Fruit fly (Drosophila melanogaster): ENCODE data around the gene Ggt-1.

The Ggt-1 gene

DNA sequence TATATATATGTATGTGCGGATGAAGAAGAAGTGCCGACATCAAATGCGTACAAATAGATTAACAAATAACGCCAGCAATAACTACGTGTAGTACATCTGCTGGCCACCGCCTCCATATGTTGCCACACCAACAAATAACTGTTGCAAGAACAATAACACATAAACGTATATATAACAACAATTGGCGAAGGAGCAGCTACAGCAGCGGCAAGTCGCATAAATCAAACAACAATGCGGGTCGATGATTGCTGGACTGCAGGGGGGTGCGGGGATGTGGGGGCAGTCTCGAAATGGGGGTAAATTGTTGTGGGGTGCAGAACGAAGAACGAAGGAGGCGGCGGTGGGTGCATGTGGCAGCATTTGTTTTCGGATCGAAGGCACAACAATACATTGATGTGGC lies 48.3 kb upstream of the Ggt-1 start:
- TF ChIP-seq crol (GFP tag; IDR thresholded peaks at IDR 0.05) (peak; percentile 63), gcm (GFP tag; optimal IDR thresholded peaks at IDR 0.05) (peak; percentile 93), unpg (GFP tag; optimal IDR thresholded peaks at IDR 0.05) (no peak)

DNA sequence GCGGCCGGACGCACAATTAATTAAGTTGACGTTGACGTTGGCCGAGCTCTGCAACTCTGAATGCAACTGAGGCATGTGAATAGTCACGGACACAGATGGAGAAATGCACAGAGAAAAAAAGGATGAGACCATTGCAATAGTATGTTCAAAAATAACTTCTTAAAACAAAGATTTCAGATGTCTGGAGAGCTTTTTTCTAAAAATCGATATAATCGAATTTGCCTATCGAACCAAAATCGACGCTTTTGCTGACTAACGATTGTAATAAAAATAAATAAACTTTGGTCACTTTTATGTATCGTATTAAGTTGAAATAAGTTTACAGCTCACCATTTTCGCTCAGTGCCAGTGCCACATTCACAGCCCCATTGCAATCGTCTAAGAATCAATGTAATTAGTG lies 46.3 kb upstream of the Ggt-1 start:
- TF ChIP-seq nom (GFP tag; optimal IDR thresholded peaks at IDR 0.05) = peak; percentile 17
- no peak for TF ChIP-seq jigr1 (GFP tag; IDR thresholded peaks at IDR 0.05)
- TF ChIP-seq bsh (GFP tag; optimal IDR thresholded peaks at IDR 0.05) = peak in 1 of 2 experiments; percentile 22
- no peak for TF ChIP-seq CG31388 (GFP tag; optimal IDR thresholded peaks at IDR 0.05)
- TF ChIP-seq Drgx (GFP tag; IDR thresholded peaks at IDR 0.05) = peak; percentile 56

DNA sequence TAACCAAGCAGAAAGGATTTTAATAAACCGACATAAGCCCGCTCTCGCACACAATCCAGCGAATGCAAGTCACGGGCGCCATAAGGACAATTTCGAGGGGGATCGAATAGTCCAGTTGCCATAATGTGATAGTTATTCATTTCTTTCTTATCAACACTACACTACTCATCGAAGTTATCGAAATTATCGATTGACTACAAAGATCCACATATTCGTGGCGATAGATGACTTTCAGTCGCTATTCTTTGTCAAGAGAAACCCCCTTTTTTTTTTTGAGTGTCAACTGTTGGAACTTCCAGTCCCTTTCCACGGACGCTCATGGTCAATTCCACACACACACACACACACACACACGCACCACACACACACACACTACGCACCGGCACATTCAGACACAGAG lies 42.2 kb upstream of the Ggt-1 start:
- TF ChIP-seq grn (GFP tag; optimal IDR thresholded peaks at IDR 0.05) (no peak), bsh (GFP tag; optimal IDR thresholded peaks at IDR 0.05) (peak in 1 of 2 experiments; percentile 45), Asciz (GFP tag; optimal IDR thresholded peaks at IDR 0.05) (no peak), Deaf1 (tag; optimal IDR thresholded peaks at IDR 0.05) (no peak), Nf-YB (GFP tag; optimal IDR thresholded peaks at IDR 0.05) (no peak), sens (GFP tag) (peak; percentile 14), NC2β (GFP tag; optimal IDR thresholded peaks at IDR 0.05) (no peak), bowl (GFP tag; IDR thresholded peaks at IDR 0.05) (no peak), tgo (GFP tag; IDR thresholded peaks at IDR 0.05) (no peak), run (tag; optimal IDR thresholded peaks at IDR 0.05) (no peak), nom (GFP tag; optimal IDR thresholded peaks at IDR 0.05) (peak; percentile 58), cwo (GFP tag; optimal IDR thresholded peaks at IDR 0.05) (no peak), sim (GFP tag; IDR thresholded peaks at IDR 0.05) (no peak), Bdp1 (GFP tag; optimal IDR thresholded peaks at IDR 0.05) (no peak), bab2 (GFP tag; optimal IDR thresholded peaks at IDR 0.05) (no peak), Optix (GFP tag; IDR thresholded peaks at IDR 0.05) (no peak), CG7928 (GFP tag; optimal IDR thresholded peaks at IDR 0.05) (no peak), Drgx (GFP tag; IDR thresholded peaks at IDR 0.05) (peak; percentile 25; the same call in 1 of the 2 replicates), Vsx1 (GFP tag; optimal IDR thresholded peaks at IDR 0.05) (no peak)

DNA sequence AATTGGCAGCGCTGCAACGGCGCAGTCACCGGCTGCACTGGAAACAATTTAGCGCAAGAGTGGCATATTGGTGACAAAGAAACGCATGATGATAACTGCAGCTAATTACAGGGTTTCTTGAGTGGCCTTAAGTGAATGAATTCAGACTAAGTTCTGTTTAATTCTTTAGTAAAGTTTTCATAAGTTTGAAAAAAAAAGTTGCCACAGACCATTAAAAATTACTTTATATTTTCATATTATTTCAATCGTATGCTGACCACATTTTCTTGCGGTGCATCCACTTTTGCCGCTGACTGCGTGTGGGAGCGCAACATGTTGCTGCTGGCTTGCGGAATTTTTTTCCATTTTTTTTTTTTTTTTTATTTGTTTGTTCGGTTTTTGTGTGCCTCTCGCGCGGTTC lies 40.1 kb upstream of the Ggt-1 start:
- TF ChIP-seq sim (GFP tag; IDR thresholded peaks at IDR 0.05) = no peak
- 0 out of 3 replicates have a peak, but pooled peaks have one; percentile 23 for TF ChIP-seq ci (GFP tag; IDR thresholded peaks at IDR 0.05)
- TF ChIP-seq Rx (GFP tag; IDR thresholded peaks at IDR 0.05) = no peak
- TF ChIP-seq CG2712 (tag; optimal IDR thresholded peaks at IDR 0.05) = peak; percentile 55
- no peak for TF ChIP-seq CG15073 (GFP tag; optimal IDR thresholded peaks at IDR 0.05)
- no peak for TF ChIP-seq CG6654 (GFP tag; optimal IDR thresholded peaks at IDR 0.05)
- TF ChIP-seq esg (GFP tag; conservative IDR thresholded peaks at IDR 0.05) = peak; percentile 23; the same call in 1 of the 2 replicates
- TF ChIP-seq ato (GFP tag; IDR thresholded peaks at IDR 0.05; ENCODE audit: partially characterized antibody) = no peak
- TF ChIP-seq oc (tag; optimal IDR thresholded peaks at IDR 0.05) = no peak
- TF ChIP-seq Rfx (GFP tag; IDR thresholded peaks at IDR 0.05) = no peak
- no peak for TF ChIP-seq ac (GFP tag; optimal IDR thresholded peaks at IDR 0.05)
- TF ChIP-seq prd (optimal IDR thresholded peaks at IDR 0.05) = no peak
- TF ChIP-seq prd (GFP tag; IDR thresholded peaks at IDR 0.05) = peak; percentile 58; the same call in 2 of the 3 replicates
- TF ChIP-seq fd96Cb (tag; optimal IDR thresholded peaks at IDR 0.05) = peak; percentile 41
- TF ChIP-seq NC2α (GFP tag; optimal IDR thresholded peaks at IDR 0.05) = no peak
- TF ChIP-seq phol (tag; optimal IDR thresholded peaks at IDR 0.05) = peak; percentile 49
- TF ChIP-seq croc (GFP tag; conservative IDR thresholded peaks at IDR 0.05) = no peak; the same call in 1 of the 3 replicates
- TF ChIP-seq CG1832 (GFP tag; optimal IDR thresholded peaks at IDR 0.05) = no peak
- TF ChIP-seq CG30431 (GFP tag; optimal IDR thresholded peaks at IDR 0.05) = peak; percentile 33
- TF ChIP-seq Ssrp (tag; optimal IDR thresholded peaks at IDR 0.05) = peak; percentile 50
- no peak for TF ChIP-seq CG7372 (GFP tag; IDR thresholded peaks at IDR 0.05)
- TF ChIP-seq tx (GFP tag; optimal IDR thresholded peaks at IDR 0.05) = no peak
- no peak for TF ChIP-seq bowl (GFP tag; IDR thresholded peaks at IDR 0.05)
- TF ChIP-seq Dp (GFP tag; optimal IDR thresholded peaks at IDR 0.05) = no peak
- TF ChIP-seq CG10654 (GFP tag; optimal IDR thresholded peaks at IDR 0.05) = no peak

All from whole organism, embryonic.